Fruit fly (Drosophila melanogaster) whole organism, embryonic: Measurements from ENCODE around the gene CG31174.
A peak's percentile ranks its signal among the peaks of the same experiment; 100 is the strongest.

Source experiments
- CG10366 ChIP-seq: fragments of 200-800 bp; sonication (Bioruptor generic); IDR thresholded peaks from 2 replicates; pipeline ENCODE4 v1.3.6; 2022; ENCODE audit warnings: missing biosample characterization, missing genetic modification characterization
- CG12219 ChIP-seq: fragments of 200-800 bp; sonication (Bioruptor generic); optimal IDR thresholded peaks from 3 replicates; lab custom pipeline; 2018; ENCODE audit warnings: missing biosample characterization, mild to moderate bottlenecking, missing genetic modification characterization
- CG13296 ChIP-seq: fragments of 200-800 bp; sonication (Bioruptor generic); optimal IDR thresholded peaks from 3 replicates; lab custom pipeline; 2018; ENCODE audit warnings: missing biosample characterization, mild to moderate bottlenecking, missing genetic modification characterization
- CG13624 ChIP-seq: fragments of 200-800 bp; sonication (Bioruptor generic); optimal IDR thresholded peaks from 2 replicates; lab custom pipeline; 2016; ENCODE audit warnings: missing biosample characterization, missing genetic modification characterization
- CG14441 ChIP-seq: fragments of 200-800 bp; sonication (Bioruptor generic); IDR thresholded peaks from 2 replicates; pipeline ENCODE4 v1.3.6; 2022; ENCODE audit warnings: missing biosample characterization, missing genetic modification characterization
- CG14667 ChIP-seq: fragments of 200-800 bp; sonication (Bioruptor generic); IDR thresholded peaks from 2 replicates; pipeline ENCODE4 v1.3.6; 2022; ENCODE audit warnings: missing biosample characterization, missing genetic modification characterization
- CG15601 ChIP-seq: fragments of 200-800 bp; sonication (Bioruptor generic); optimal IDR thresholded peaks from 3 replicates; lab custom pipeline; 2019; ENCODE audit warnings: missing biosample characterization, mild to moderate bottlenecking, missing genetic modification characterization, moderate library complexity
- CG17385 ChIP-seq: fragments of 200-800 bp; sonication (Bioruptor generic); optimal IDR thresholded peaks from 3 replicates; lab custom pipeline; 2018; ENCODE audit warnings: missing biosample characterization, mild to moderate bottlenecking, missing genetic modification characterization
- CG18262 ChIP-seq: fragments of 200-800 bp; optimal IDR thresholded peaks from 3 replicates; lab custom pipeline; 2019; ENCODE audit warnings: missing biosample characterization, mild to moderate bottlenecking, missing genetic modification characterization, moderate library complexity
- CG30020 ChIP-seq: fragments of 200-800 bp; optimal IDR thresholded peaks from 2 replicates; lab custom pipeline; 2019; ENCODE audit warnings: missing biosample characterization, mild to moderate bottlenecking, missing genetic modification characterization, moderate library complexity
- CG4282 ChIP-seq: fragments of 200-800 bp; sonication (Bioruptor generic); optimal IDR thresholded peaks from 2 replicates; lab custom pipeline; 2016; ENCODE audit warnings: missing biosample characterization, missing genetic modification characterization
- CG43689 ChIP-seq: fragments of 200-800 bp; sonication (Bioruptor generic); IDR thresholded peaks from 2 replicates; pipeline ENCODE4 v1.3.6; 2022; ENCODE audit warnings: missing biosample characterization, missing genetic modification characterization
- CG7372 ChIP-seq: fragments of 200-800 bp; sonication (Bioruptor generic); IDR thresholded peaks from 2 replicates; pipeline ENCODE4 v1.3.6; 2022; ENCODE audit warnings: missing biosample characterization, missing genetic modification characterization
- CG8290 ChIP-seq, 3 experiments: fragments of 200-800 bp; sonication (Bioruptor generic); optimal IDR thresholded peaks; 2 replicates each; lab custom pipeline; 2016 to 2019; ENCODE audit warnings: missing biosample characterization in 3 of 3, missing genetic modification characterization in 3 of 3, mild to moderate bottlenecking in 2 of 3, moderate library complexity in 1 of 3
- Dip2 ChIP-seq: fragments of 200-800 bp; sonication (Bioruptor generic); IDR thresholded peaks from 2 replicates; pipeline ENCODE4 v1.3.6; 2022; ENCODE audit warnings: missing biosample characterization, missing genetic modification characterization
- H2.0 ChIP-seq: fragments of 200-800 bp; sonication (Bioruptor generic); IDR thresholded peaks from 2 replicates; pipeline ENCODE4 v1.3.6; 2022; ENCODE audit warnings: missing biosample characterization, missing genetic modification characterization
- HHEX ChIP-seq: fragments of 200-800 bp; sonication (Bioruptor generic); optimal IDR thresholded peaks from 3 replicates; lab custom pipeline; 2017; ENCODE audit warnings: missing biosample characterization, mild to moderate bottlenecking, missing genetic modification characterization, missing genetic modification reagents
- HLH3B ChIP-seq: fragments of 200-800 bp; sonication (Bioruptor generic); IDR thresholded peaks from 2 replicates; pipeline ENCODE4 v1.3.6; 2022; ENCODE audit warnings: missing biosample characterization, missing genetic modification characterization
- HLH54F ChIP-seq: fragments of 200-800 bp; sonication (Bioruptor generic); optimal IDR thresholded peaks from 3 replicates; lab custom pipeline; 2016; ENCODE audit warnings: missing biosample characterization, missing genetic modification characterization
- Hmr ChIP-seq: fragments of 200-800 bp; sonication (Bioruptor generic); optimal IDR thresholded peaks from 3 replicates; lab custom pipeline; 2017; ENCODE audit warnings: mild to moderate bottlenecking, missing biosample characterization, missing genetic modification reagents, missing genetic modification characterization
- Lpt ChIP-seq: fragments of >200 bp; optimal IDR thresholded peaks from 2 replicates; lab custom pipeline; 2018; ENCODE audit warnings: missing biosample characterization, missing genetic modification characterization
- Pdp1 ChIP-seq, 2 experiments: fragments of 200-800 bp; sonication (Bioruptor generic); optimal IDR thresholded peaks; 3 replicates each; lab custom pipeline; 2016; ENCODE audit warnings: missing biosample characterization in 2 of 2, missing genetic modification characterization in 2 of 2, mild to moderate bottlenecking in 1 of 2, moderate library complexity in 1 of 2
- Sry-β ChIP-seq: fragments of 200-800 bp; sonication (Bioruptor generic); optimal IDR thresholded peaks from 2 replicates; lab custom pipeline; 2018; ENCODE audit warnings: missing biosample characterization, mild to moderate bottlenecking, missing genetic modification characterization, moderate library complexity
- Tbp ChIP-seq: fragments of >200 bp; optimal IDR thresholded peaks from 2 replicates; lab custom pipeline; 2018; ENCODE audit warnings: missing biosample characterization, missing genetic modification characterization
- Xbp1 ChIP-seq: fragments of 200-800 bp; sonication (Bioruptor generic); optimal IDR thresholded peaks from 3 replicates; lab custom pipeline; 2016; ENCODE audit warnings: missing biosample characterization, mild to moderate bottlenecking, missing genetic modification characterization
- ac ChIP-seq: fragments of 200-800 bp; sonication (Bioruptor generic); optimal IDR thresholded peaks from 3 replicates; lab custom pipeline; 2017; ENCODE audit warnings: missing biosample characterization, mild to moderate bottlenecking, missing genetic modification characterization
- chn ChIP-seq: fragments of 200-800 bp; sonication (Bioruptor generic); optimal IDR thresholded peaks from 2 replicates; lab custom pipeline; 2016; ENCODE audit warnings: missing biosample characterization, missing genetic modification characterization
- croc ChIP-seq: fragments of 200-800 bp; sonication (Bioruptor generic); conservative IDR thresholded peaks from 3 replicates; pipeline ENCODE4 v1.3.6; 2022; ENCODE audit warnings: missing biosample characterization, missing genetic modification characterization
- crol ChIP-seq: fragments of 200-800 bp; sonication (Bioruptor generic); IDR thresholded peaks from 2 replicates; pipeline ENCODE4 v1.3.6; 2022; ENCODE audit warnings: missing biosample characterization, missing genetic modification characterization
- da ChIP-seq: fragments of 200-800 bp; sonication (Bioruptor generic); optimal IDR thresholded peaks from 2 replicates; lab custom pipeline; 2016; ENCODE audit warnings: missing biosample characterization, missing genetic modification characterization
- dmrt99B ChIP-seq: fragments of 200-800 bp; sonication (Bioruptor generic); optimal IDR thresholded peaks from 2 replicates; lab custom pipeline; 2018; ENCODE audit warnings: missing biosample characterization, mild to moderate bottlenecking, missing genetic modification characterization, moderate library complexity
- ems ChIP-seq: fragments of 200-800 bp; sonication (Bioruptor generic); optimal IDR thresholded peaks from 3 replicates; lab custom pipeline; 2016; ENCODE audit warnings: missing biosample characterization, missing genetic modification characterization
- fd3F ChIP-seq: fragments of 200-800 bp; sonication (Bioruptor generic); optimal IDR thresholded peaks from 2 replicates; lab custom pipeline; 2018; ENCODE audit warnings: missing biosample characterization, mild to moderate bottlenecking, missing genetic modification characterization, moderate library complexity
- grau ChIP-seq: fragments of 200-800 bp; optimal IDR thresholded peaks from 3 replicates; lab custom pipeline; 2019; ENCODE audit warnings: missing biosample characterization, mild to moderate bottlenecking, missing genetic modification characterization, moderate library complexity
- gsb ChIP-seq: fragments of 200-800 bp; sonication (Bioruptor generic); IDR thresholded peaks from 2 replicates; pipeline ENCODE4 v1.3.6; 2022; ENCODE audit warnings: missing biosample characterization, missing genetic modification characterization
- jumu ChIP-seq: fragments of 200-800 bp; sonication (Bioruptor generic); optimal IDR thresholded peaks from 3 replicates; lab custom pipeline; 2016; ENCODE audit warnings: missing biosample characterization, missing genetic modification characterization
- ken ChIP-seq: fragments of 200-800 bp; sonication (Bioruptor generic); IDR thresholded peaks from 3 replicates; pipeline ENCODE4 v1.3.6; 2022; ENCODE audit warnings: missing biosample characterization, missing genetic modification characterization
- kni ChIP-seq: fragments of 200-800 bp; sonication (Bioruptor generic); optimal IDR thresholded peaks from 3 replicates; lab custom pipeline; 2017; ENCODE audit warnings: mild to moderate bottlenecking, missing biosample characterization, missing genetic modification reagents, missing genetic modification characterization
- odd ChIP-seq: fragments of 200-800 bp; sonication (Bioruptor generic); optimal IDR thresholded peaks from 2 replicates; lab custom pipeline; 2017; ENCODE audit warnings: missing biosample characterization, mild to moderate bottlenecking, missing genetic modification characterization
- pfk ChIP-seq: fragments of 200-800 bp; sonication (Bioruptor generic); optimal IDR thresholded peaks from 2 replicates; lab custom pipeline; 2018; ENCODE audit warnings: missing biosample characterization, mild to moderate bottlenecking, missing genetic modification characterization, moderate library complexity
- phol ChIP-seq: fragments of 200-800 bp; sonication (Bioruptor generic); optimal IDR thresholded peaks from 3 replicates; lab custom pipeline; 2018; ENCODE audit warnings: missing biosample characterization, mild to moderate bottlenecking, missing genetic modification characterization, moderate library complexity
- scrt ChIP-seq: fragments of 200-800 bp; sonication (Bioruptor generic); optimal IDR thresholded peaks from 2 replicates; lab custom pipeline; 2018; ENCODE audit warnings: missing biosample characterization, mild to moderate bottlenecking, missing genetic modification characterization, moderate library complexity
- sd ChIP-seq: fragments of 200-800 bp; sonication (Bioruptor generic); optimal IDR thresholded peaks from 3 replicates; lab custom pipeline; 2018; ENCODE audit warnings: missing biosample characterization, mild to moderate bottlenecking, missing genetic modification characterization, moderate library complexity
- sim ChIP-seq: fragments of 200-800 bp; sonication (Bioruptor generic); IDR thresholded peaks from 2 replicates; pipeline ENCODE4 v1.3.6; 2022; ENCODE audit warnings: missing biosample characterization, missing genetic modification characterization
- tll ChIP-seq, 2 experiments: fragments of 200-800 bp in 1 of 2; fragments of >200 bp in 1 of 2; sonication (Bioruptor generic) in 1 of 2; optimal IDR thresholded peaks; 2 replicates each; lab custom pipeline; 2017 to 2019; ENCODE audit warnings: missing biosample characterization in 2 of 2, missing genetic modification characterization in 2 of 2, mild to moderate bottlenecking in 1 of 2, moderate library complexity in 1 of 2
- trem ChIP-seq: fragments of 200-800 bp; optimal IDR thresholded peaks from 3 replicates; lab custom pipeline; 2019; ENCODE audit warnings: missing biosample characterization, mild to moderate bottlenecking, missing genetic modification characterization, moderate library complexity
- tx ChIP-seq: fragments of 200-800 bp; sonication (Bioruptor generic); optimal IDR thresholded peaks from 2 replicates; lab custom pipeline; 2016; ENCODE audit warnings: missing biosample characterization, missing genetic modification characterization
- vnd ChIP-seq: fragments of 200-800 bp; sonication (Bioruptor generic); IDR thresholded peaks from 3 replicates; pipeline ENCODE4 v1.3.6; 2022; ENCODE audit warnings: missing biosample characterization, missing genetic modification characterization; ENCODE audit not compliant: partially characterized antibody
- zen ChIP-seq: fragments of 200-800 bp; sonication (Bioruptor generic); optimal IDR thresholded peaks from 3 replicates; lab custom pipeline; 2018; ENCODE audit warnings: missing biosample characterization, mild to moderate bottlenecking, missing genetic modification characterization, moderate library complexity
- zfh2 ChIP-seq: fragments of 200-800 bp; sonication (Bioruptor generic); optimal IDR thresholded peaks from 2 replicates; lab custom pipeline; 2016; ENCODE audit warnings: missing biosample characterization, missing genetic modification characterization

Gene CG31174

dm6 chr3R:21823699-21824406, 45.5 kb downstream of the CG31174 start (continued):
- no peak for TF ChIP-seq H2.0 (GFP tag; lab: Robert Waterston, UW)
- no peak for TF ChIP-seq CG4282
- TF ChIP-seq ken = no peak
- no peak for TF ChIP-seq zfh2 (GFP tag; lab: Kevin White, UChicago)
- TF ChIP-seq kni = peak; percentile 51
- TF ChIP-seq croc (GFP tag; lab: Robert Waterston, UW) = no peak
- no peak for TF ChIP-seq sim (GFP tag; lab: Robert Waterston, UW)
- TF ChIP-seq phol = peak; percentile 71
- no peak for TF ChIP-seq Dip2 (GFP tag; lab: Robert Waterston, UW)
- no peak for TF ChIP-seq fd3F (GFP tag; lab: Kevin White, UChicago)
- peak; percentile 1 for TF ChIP-seq trem (tag; lab: Kevin White, UChicago)
- TF ChIP-seq CG8290 (GFP tag; optimal IDR thresholded peaks at IDR 0.05; lab: Kevin White, UChicago) = no peak
- no peak for TF ChIP-seq CG8290 (tag; optimal IDR thresholded peaks at IDR 0.05; lab: Kevin White, UChicago)
- TF ChIP-seq CG14667 (GFP tag; lab: Robert Waterston, UW) = no peak
- peak; percentile 2 for TF ChIP-seq Hmr (GFP tag; lab: Kevin White, UChicago)
- TF ChIP-seq CG15601 (tag; lab: Kevin White, UChicago) = no peak
- no peak for TF ChIP-seq Xbp1 (GFP tag; lab: Kevin White, UChicago)
- no peak for TF ChIP-seq Sry-β (GFP tag; lab: Kevin White, UChicago)
- TF ChIP-seq tx = no peak
- no peak for TF ChIP-seq tll (GFP tag; optimal IDR thresholded peaks at IDR 0.05; lab: Kevin White, UChicago)
- no peak for TF ChIP-seq CG13624
- TF ChIP-seq CG30020 = no peak
- TF ChIP-seq Lpt (GFP tag; lab: Kevin White, UChicago) = no peak
- TF ChIP-seq CG17385 (GFP tag; lab: Kevin White, UChicago) = peak; percentile 6
- no peak for TF ChIP-seq jumu
- TF ChIP-seq HLH3B (GFP tag; lab: Robert Waterston, UW) = 0 out of 2 replicates have a peak, but pooled peaks have one; percentile 12
- no peak for TF ChIP-seq odd (GFP tag; lab: Kevin White, UChicago)
- TF ChIP-seq CG14441 (GFP tag; lab: Robert Waterston, UW) = no peak
- no peak for TF ChIP-seq ac
- TF ChIP-seq da (GFP tag; lab: Kevin White, UChicago) = no peak
- TF ChIP-seq grau (tag; lab: Kevin White, UChicago) = peak; percentile 85
- TF ChIP-seq CG10366 = no peak
- TF ChIP-seq CG18262 (tag; lab: Kevin White, UChicago) = peak; percentile 70
- TF ChIP-seq Tbp = no peak
- no peak for TF ChIP-seq chn (GFP tag; lab: Kevin White, UChicago)
- no peak for TF ChIP-seq pfk (GFP tag; lab: Kevin White, UChicago)
- no peak for TF ChIP-seq sd (tag; lab: Kevin White, UChicago)
- TF ChIP-seq HHEX = no peak
- TF ChIP-seq CG13296 (GFP tag; lab: Kevin White, UChicago) = peak; percentile 29
- no peak for TF ChIP-seq HLH54F (GFP tag; lab: Kevin White, UChicago)
- peak; percentile 40 for TF ChIP-seq dmrt99B (tag; lab: Kevin White, UChicago)
- no peak for TF ChIP-seq CG12219 (GFP tag; lab: Kevin White, UChicago)
- no peak for TF ChIP-seq scrt (GFP tag; lab: Kevin White, UChicago)
- no peak for TF ChIP-seq ems (GFP tag; lab: Kevin White, UChicago)
- TF ChIP-seq gsb (GFP tag; lab: Robert Waterston, UW) = no peak
- TF ChIP-seq crol (GFP tag; lab: Robert Waterston, UW) = no peak
- no peak for TF ChIP-seq CG7372
- peak in 1 of 2 experiments; percentile 4 for TF ChIP-seq Pdp1 (GFP tag; optimal IDR thresholded peaks at IDR 0.05; lab: Kevin White, UChicago)
- TF ChIP-seq zen = peak; percentile 30
- no peak for TF ChIP-seq CG43689 (GFP tag; lab: Robert Waterston, UW)
- TF ChIP-seq vnd (GFP tag; lab: Robert Waterston, UW) = no peak
